Worm (Caenorhabditis elegans): ENCODE measurements around the gene C33A12.19.

- TF ChIP-seq B0310.2 (tag; optimal IDR thresholded peaks at IDR 0.05) (no peak), ama-1 (optimal IDR thresholded peaks at IDR 0.05) (no peak), sea-1 (GFP tag; conservative IDR thresholded peaks at IDR 0.05) (no peak), ets-7 (tag; optimal IDR thresholded peaks at IDR 0.05) (no peak), F13C5.2 (tag; optimal IDR thresholded peaks at IDR 0.05) (no peak), tra-4 (tag; optimal IDR thresholded peaks at IDR 0.05) (no peak), ceh-36 (tag; optimal IDR thresholded peaks at IDR 0.05) (no peak), ceh-13 (GFP tag; optimal IDR thresholded peaks at IDR 0.05) (no peak), tbx-37 (GFP tag; conservative IDR thresholded peaks at IDR 0.05) (no peak), hmbx-1 (tag; optimal IDR thresholded peaks at IDR 0.05) (no peak)
Measured at ce11 chrIV:9563079-9563478, 46.3 kb downstream of the C33A12.19 start, which contains the start of gene col-122.
